Worm (Caenorhabditis elegans) whole organism, L1 larva: ENCODE measurements around the gene Y94H6A.2.

ENCODE experiments used
- efl-3 ChIP-seq: fragments of 200-800 bp; sonication (Bioruptor generic); optimal IDR thresholded peaks from 2 replicates; lab custom pipeline; 2018; ENCODE audit warnings: mild to moderate bottlenecking, missing genetic modification characterization, missing compliant biosample characterization
- elt-2 ChIP-seq: sonication (generic microtip); optimal IDR thresholded peaks from 2 replicates; lab custom pipeline; 2016; ENCODE audit warnings: missing genetic modification characterization, mild to moderate bottlenecking, inconsistent platforms, missing compliant biosample characterization, missing genetic modification reagents
- elt-3 ChIP-seq, 6 experiments: fragments of 150-350 bp in 1 of 6; sonication (generic microtip); optimal IDR thresholded peaks; 2 replicates each; lab custom pipeline; 2017 to 2018; ENCODE audit warnings: missing biosample characterization in 6 of 6, missing genetic modification characterization in 6 of 6, inconsistent platforms in 1 of 6
- fkh-8 ChIP-seq: sonication (generic microtip); optimal IDR thresholded peaks from 2 replicates; lab custom pipeline; 2016; ENCODE audit warnings: mild to moderate bottlenecking, missing genetic modification characterization, missing compliant biosample characterization
- irx-1 ChIP-seq: sonication (generic microtip); optimal IDR thresholded peaks from 2 replicates; lab custom pipeline; 2016; ENCODE audit warnings: missing genetic modification characterization, missing compliant biosample characterization
- lin-15B ChIP-seq: fragments of 150-350 bp; sonication (generic microtip); optimal IDR thresholded peaks from 3 replicates; lab custom pipeline; 2014; ENCODE audit warnings: missing biosample characterization, missing genetic modification characterization
- mab-9 ChIP-seq: fragments of 200-800 bp; sonication (Bioruptor generic); IDR thresholded peaks from 2 replicates; pipeline ENCODE4 v1.3.6; 2022; ENCODE audit warnings: missing genetic modification reagents, missing genetic modification characterization, missing compliant biosample characterization
- mep-1 ChIP-seq: fragments of 150-350 bp; optimal IDR thresholded peaks from 2 replicates; lab custom pipeline; 2014; ENCODE audit warnings: missing biosample characterization, missing genetic modification characterization
- nhr-11 ChIP-seq: fragments of 150-350 bp; optimal IDR thresholded peaks from 2 replicates; lab custom pipeline; 2014; ENCODE audit warnings: missing biosample characterization, missing genetic modification characterization
- skn-1 ChIP-seq: fragments of 150-350 bp; optimal IDR thresholded peaks from 2 replicates; lab custom pipeline; 2014; ENCODE audit warnings: missing biosample characterization, missing genetic modification characterization
- snpc-4 ChIP-seq: fragments of 150-350 bp; optimal IDR thresholded peaks from 2 replicates; lab custom pipeline; 2014; ENCODE audit warnings: missing biosample characterization, missing genetic modification characterization
- swsn-7 ChIP-seq: sonication (generic microtip); optimal IDR thresholded peaks from 2 replicates; lab custom pipeline; 2016; ENCODE audit warnings: missing genetic modification characterization, missing compliant biosample characterization
- ztf-11 ChIP-seq, 2 experiments: sonication (generic microtip); optimal IDR thresholded peaks; 2 replicates each; lab custom pipeline; 2016 to 2017; ENCODE audit warnings: missing genetic modification characterization in 2 of 2, missing biosample characterization in 1 of 2, missing compliant biosample characterization in 1 of 2

DNA sequence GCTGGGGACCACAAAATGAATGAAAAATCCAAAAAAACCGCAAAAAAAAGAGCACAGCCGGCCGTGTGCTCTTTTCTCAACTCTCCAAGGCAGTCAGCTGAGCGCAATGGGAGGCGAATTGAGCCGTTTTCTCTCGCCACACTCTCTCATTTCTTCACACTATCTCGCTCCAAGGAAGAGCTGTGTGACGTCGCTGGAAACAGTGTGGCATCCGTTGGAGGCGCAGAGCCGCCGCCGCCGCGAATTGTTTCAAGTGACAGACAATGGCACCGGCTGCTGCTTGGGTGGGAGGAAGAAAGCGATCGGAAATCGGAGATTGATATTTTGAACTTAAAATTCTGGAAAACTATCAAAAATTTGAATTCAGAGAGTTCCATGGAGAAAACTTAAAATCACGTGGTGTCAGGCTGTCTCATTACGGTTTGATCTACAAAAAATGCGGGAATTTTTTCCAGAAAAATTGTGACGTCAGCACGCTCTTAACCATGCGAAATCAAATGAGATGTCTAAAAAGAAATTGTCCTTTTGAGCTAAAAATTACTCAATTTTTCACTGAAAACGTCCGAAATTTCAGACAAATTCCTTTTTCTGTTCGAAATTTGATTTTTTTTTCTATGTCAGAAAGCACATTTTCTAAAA, 46.0 kb downstream of the Y94H6A.2 start:
- TF ChIP-seq efl-3 (GFP tag; lab: Kevin White, UChicago) (no peak), skn-1 (tag; lab: Kevin White, UChicago) (no peak), ztf-11 (tag; optimal IDR thresholded peaks at IDR 0.05; lab: Kevin White, UChicago) (no peak), fkh-8 (tag; lab: Kevin White, UChicago) (peak; percentile 23), mab-9 (GFP tag; lab: Robert Waterston, UW) (no peak), snpc-4 (tag; lab: Kevin White, UChicago) (no peak), swsn-7 (tag; lab: Kevin White, UChicago) (peak; percentile 60), elt-3 (tag; optimal IDR thresholded peaks at IDR 0.05; lab: Kevin White, UChicago) (no peak), elt-2 (tag; lab: Kevin White, UChicago) (no peak), lin-15B (tag; lab: Kevin White, UChicago) (no peak), mep-1 (peak; percentile 36), irx-1 (peak; percentile 25), nhr-11 (tag; lab: Kevin White, UChicago) (no peak)
